Worm (Caenorhabditis elegans): ENCODE data around the gene dpy-20.

Gene dpy-20

DNA sequence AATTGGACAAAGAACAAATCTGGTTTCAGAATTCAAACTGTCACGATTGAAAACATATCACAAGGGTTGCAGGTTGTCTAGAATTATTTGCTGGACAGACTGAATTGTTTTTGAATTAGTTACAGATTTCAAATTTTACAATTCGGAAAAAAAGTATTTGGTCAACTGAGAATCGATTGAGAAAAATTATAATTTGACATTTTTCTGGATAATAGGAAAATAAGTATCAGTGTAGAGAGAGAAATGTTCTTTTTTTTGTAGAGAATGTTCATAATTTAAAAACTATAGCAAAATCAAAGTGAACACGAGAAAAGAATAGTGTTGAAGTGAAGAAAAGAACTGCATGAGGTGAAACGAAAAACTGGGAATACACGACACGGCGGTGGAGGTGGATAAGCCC, at the start of gene dpy-20:
Gene dpy-20, minus strand, starts transcription at position 101 of the 400 bp plus-strand sequence.
- TF ChIP-seq lsy-12 (tag; optimal IDR thresholded peaks at IDR 0.05) = no peak
- no peak for TF ChIP-seq hmg-11 (tag; optimal IDR thresholded peaks at IDR 0.05)
- peak; percentile 24 for TF ChIP-seq nhr-25 (tag; optimal IDR thresholded peaks at IDR 0.05)
- TF ChIP-seq skn-1 (tag; optimal IDR thresholded peaks at IDR 0.05) = no peak
- TF ChIP-seq elt-2 (tag; optimal IDR thresholded peaks at IDR 0.05) = no peak
- no peak for TF ChIP-seq jun-1 (tag; optimal IDR thresholded peaks at IDR 0.05)
- TF ChIP-seq nhr-23 (tag; optimal IDR thresholded peaks at IDR 0.05) = no peak
- no peak for TF ChIP-seq ceh-16 (tag; optimal IDR thresholded peaks at IDR 0.05)

- no peak for TF ChIP-seq nhr-67 (tag; optimal IDR thresholded peaks at IDR 0.05)
- TF ChIP-seq fos-1 (tag; optimal IDR thresholded peaks at IDR 0.05) = no peak
- no peak for TF ChIP-seq daf-12 (tag; optimal IDR thresholded peaks at IDR 0.05)
- TF ChIP-seq nhr-77 (tag; optimal IDR thresholded peaks at IDR 0.05) = no peak
- no peak for TF ChIP-seq unc-39 (tag; optimal IDR thresholded peaks at IDR 0.05)
- TF ChIP-seq lin-39 (tag; optimal IDR thresholded peaks at IDR 0.05) = no peak
- no peak for TF ChIP-seq nhr-25 (tag; optimal IDR thresholded peaks at IDR 0.05)
- TF ChIP-seq nhr-12 (tag; optimal IDR thresholded peaks at IDR 0.05) = no peak
- no peak for TF ChIP-seq pha-4 (tag; optimal IDR thresholded peaks at IDR 0.05)
- TF ChIP-seq fkh-10 (GFP tag; optimal IDR thresholded peaks at IDR 0.05) = no peak
- no peak for TF ChIP-seq egl-27 (tag; optimal IDR thresholded peaks at IDR 0.05)
- no peak for TF ChIP-seq mdl-1 (tag; optimal IDR thresholded peaks at IDR 0.05)
- no peak for TF ChIP-seq elt-3 (tag; optimal IDR thresholded peaks at IDR 0.05)
- no peak for TF ChIP-seq ceh-82 (tag; optimal IDR thresholded peaks at IDR 0.05)
- TF ChIP-seq ztf-11 (tag; optimal IDR thresholded peaks at IDR 0.05) = no peak
- no peak for TF ChIP-seq unc-62 (GFP tag; optimal IDR thresholded peaks at IDR 0.05)
These were observed 48.2 kb upstream of the dpy-20 start, which contains the start of gene T12A7.6 for ce11 chrIV:11748852-11749251. TSS of gene T12A7.6 (plus strand) at chrIV:11749220.

DNA sequence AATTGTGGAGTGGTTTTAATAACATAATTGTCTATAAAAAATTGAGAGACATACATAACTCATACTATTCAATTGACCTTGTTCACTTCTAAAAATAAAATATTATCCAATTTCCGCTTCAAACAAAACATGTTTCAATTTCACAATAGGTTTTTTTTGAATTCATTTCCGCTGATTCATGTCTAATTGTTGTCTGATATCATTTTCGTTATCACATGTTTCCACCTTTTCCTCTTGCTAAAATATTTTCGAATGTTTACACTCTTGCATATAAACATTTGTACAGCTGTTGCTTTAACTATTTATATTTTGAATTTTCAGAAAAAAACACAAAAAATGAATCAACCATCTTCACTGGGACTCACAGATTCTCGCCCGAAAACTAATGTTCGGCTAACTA, 44.7 kb upstream of the dpy-20 start, which contains the start of gene gem-4:
Gene gem-4, plus strand, starts transcription at position 301 of the 400 bp plus-strand sequence.
- TF ChIP-seq daf-12 (tag; optimal IDR thresholded peaks at IDR 0.05) (no peak), mml-1 (tag; optimal IDR thresholded peaks at IDR 0.05) (no peak), unc-39 (tag; optimal IDR thresholded peaks at IDR 0.05) (no peak), ceh-9 (tag; optimal IDR thresholded peaks at IDR 0.05) (no peak), ztf-4 (tag; optimal IDR thresholded peaks at IDR 0.05) (no peak), nhr-23 (tag; optimal IDR thresholded peaks at IDR 0.05) (no peak), mdl-1 (tag; optimal IDR thresholded peaks at IDR 0.05) (no peak), nhr-12 (tag; optimal IDR thresholded peaks at IDR 0.05) (no peak), sea-2 (GFP tag; optimal IDR thresholded peaks at IDR 0.05) (no peak), elt-2 (tag; optimal IDR thresholded peaks at IDR 0.05) (peak; percentile 9), nhr-76 (tag; optimal IDR thresholded peaks at IDR 0.05) (no peak), pha-4 (tag; optimal IDR thresholded peaks at IDR 0.05) (peak; percentile 28), unc-62 (GFP tag; optimal IDR thresholded peaks at IDR 0.05) (no peak), eor-1 (tag; optimal IDR thresholded peaks at IDR 0.05) (no peak)

- TF ChIP-seq nfya-1 (tag; optimal IDR thresholded peaks at IDR 0.05; ENCODE audit: insufficient read depth) (peak; percentile 32), snpc-4 (tag; optimal IDR thresholded peaks at IDR 0.05) (peak; percentile 22), fkh-2 (tag; optimal IDR thresholded peaks at IDR 0.05) (peak; percentile 7), jun-1 (tag; optimal IDR thresholded peaks at IDR 0.05) (no peak)
These were observed 43.6 kb upstream of the dpy-20 start for ce11 chrIV:11744287-11744686.

DNA sequence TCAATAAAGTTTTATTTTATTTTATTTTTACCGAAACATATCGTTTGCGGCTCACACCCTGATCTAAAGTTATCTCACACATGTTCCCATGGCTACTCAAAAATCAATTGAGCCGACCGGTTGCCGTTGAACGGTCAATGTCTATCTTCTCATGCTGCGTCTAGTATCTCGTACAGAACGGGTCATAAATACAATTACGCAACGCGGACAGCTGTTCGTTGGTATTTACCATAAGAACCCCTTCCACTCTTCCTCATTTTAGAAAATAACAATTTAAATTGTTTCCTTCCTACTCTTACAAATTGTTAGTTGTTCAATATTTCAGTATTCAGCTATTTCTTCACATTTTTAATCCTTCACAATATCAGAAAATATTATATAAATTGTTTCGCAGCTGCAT, 43.2 kb upstream of the dpy-20 start:
- TF ChIP-seq nhr-67 (tag; optimal IDR thresholded peaks at IDR 0.05) = no peak
- no peak for TF ChIP-seq fkh-10 (GFP tag; optimal IDR thresholded peaks at IDR 0.05)
- TF ChIP-seq nhr-11 (tag; optimal IDR thresholded peaks at IDR 0.05) = no peak

- TF ChIP-seq elt-3 (tag; optimal IDR thresholded peaks at IDR 0.05) = no peak
- TF ChIP-seq nhr-28 (tag; optimal IDR thresholded peaks at IDR 0.05) = no peak
These were observed 41.8 kb upstream of the dpy-20 start, which contains the start of gene K01A6.5 for ce11 chrIV:11742406-11742805. TSS of gene K01A6.5 (plus strand) at chrIV:11742706.

Measured in whole organism, L3 larva.